Fruit fly (Drosophila melanogaster): ENCODE results near the gene CG18281.

Gene CG18281

dm6 chr3L:20464677-20465076, 35.0 kb upstream of the CG18281 start, which contains the start of gene atk:
atk (minus strand) TSS chr3L:20464862.
- no peak for TF ChIP-seq dsf (GFP tag; optimal IDR thresholded peaks at IDR 0.05; ENCODE audit: borderline replicate concordance)
- TF ChIP-seq Hnf4 (GFP tag; optimal IDR thresholded peaks at IDR 0.05) = no peak
- TF ChIP-seq Sp1 (GFP tag; optimal IDR thresholded peaks at IDR 0.05) = no peak
- no peak for TF ChIP-seq CrebA (GFP tag; optimal IDR thresholded peaks at IDR 0.05; ENCODE audit: borderline replicate concordance)
- TF ChIP-seq Jra (GFP tag; optimal IDR thresholded peaks at IDR 0.05) = no peak
- no peak for TF ChIP-seq fru (GFP tag; optimal IDR thresholded peaks at IDR 0.05)
- no peak for TF ChIP-seq N (GFP tag; optimal IDR thresholded peaks at IDR 0.05)
- no peak for TF ChIP-seq pan (optimal IDR thresholded peaks at IDR 0.05)
- TF ChIP-seq lola (GFP tag; optimal IDR thresholded peaks at IDR 0.05) = no peak
- no peak for TF ChIP-seq GATAd (GFP tag; optimal IDR thresholded peaks at IDR 0.05)
- TF ChIP-seq Rel (GFP tag; optimal IDR thresholded peaks at IDR 0.05) = no peak
- TF ChIP-seq Rel (tag; optimal IDR thresholded peaks at IDR 0.05) = no peak
- no peak for TF ChIP-seq usp (GFP tag; optimal IDR thresholded peaks at IDR 0.05)
- no peak for TF ChIP-seq woc (GFP tag; optimal IDR thresholded peaks at IDR 0.05)
- no peak for TF ChIP-seq rgr (GFP tag; optimal IDR thresholded peaks at IDR 0.05)
- no peak for TF ChIP-seq Dfd (GFP tag; optimal IDR thresholded peaks at IDR 0.05)
- no peak for TF ChIP-seq psq (GFP tag; optimal IDR thresholded peaks at IDR 0.05)
- TF ChIP-seq dl (GFP tag; optimal IDR thresholded peaks at IDR 0.05; ENCODE audit: insufficient read depth in 1 of 2, partially characterized antibody in 2 of 2) = no peak

- no peak for TF ChIP-seq Vsx2 (GFP tag; optimal IDR thresholded peaks at IDR 0.05; ENCODE audit: partially characterized antibody)
These were observed 33.7 kb upstream of the CG18281 start, which contains the start of gene CG42764 for dm6 chr3L:20465941-20466340. CG42764 (minus strand) TSS chr3L:20466041.

dm6 chr3L:20466599-20466998, 33.0 kb upstream of the CG18281 start, which contains the start of gene Tdh:
Tdh (plus strand) TSS chr3L:20466944.
- TF ChIP-seq br (GFP tag; optimal IDR thresholded peaks at IDR 0.05) (no peak), Mio (GFP tag; optimal IDR thresholded peaks at IDR 0.05) (no peak), CG32264 (GFP tag; optimal IDR thresholded peaks at IDR 0.05) (no peak), brk (GFP tag; optimal IDR thresholded peaks at IDR 0.05) (no peak), sage (GFP tag; optimal IDR thresholded peaks at IDR 0.05) (no peak), pan (optimal IDR thresholded peaks at IDR 0.05) (no peak), N (GFP tag; optimal IDR thresholded peaks at IDR 0.05) (no peak), foxo (GFP tag; optimal IDR thresholded peaks at IDR 0.05) (no peak), Myc (optimal IDR thresholded peaks at IDR 0.05) (no peak), Abd-B (GFP tag; optimal IDR thresholded peaks at IDR 0.05) (no peak), lola (GFP tag; optimal IDR thresholded peaks at IDR 0.05) (no peak), sv (GFP tag; optimal IDR thresholded peaks at IDR 0.05) (no peak), Hr78 (GFP tag; optimal IDR thresholded peaks at IDR 0.05) (no peak), rgr (GFP tag; optimal IDR thresholded peaks at IDR 0.05) (no peak)

dm6 chr3L:20467433-20467832, 32.2 kb upstream of the CG18281 start:
- no peak for TF ChIP-seq HLH106 (tag; optimal IDR thresholded peaks at IDR 0.05)
- TF ChIP-seq Jra (GFP tag; optimal IDR thresholded peaks at IDR 0.05) = no peak
- TF ChIP-seq fru (GFP tag; optimal IDR thresholded peaks at IDR 0.05) = no peak
- no peak for TF ChIP-seq CrebA (GFP tag; optimal IDR thresholded peaks at IDR 0.05; ENCODE audit: borderline replicate concordance)
- no peak for TF ChIP-seq GATAd (GFP tag; optimal IDR thresholded peaks at IDR 0.05)
- no peak for TF ChIP-seq h (GFP tag; optimal IDR thresholded peaks at IDR 0.05)
- no peak for TF ChIP-seq lola (GFP tag; optimal IDR thresholded peaks at IDR 0.05)
- no peak for TF ChIP-seq dl (GFP tag; optimal IDR thresholded peaks at IDR 0.05; ENCODE audit: insufficient read depth in 1 of 2, partially characterized antibody in 2 of 2)
- no peak for TF ChIP-seq tai (GFP tag; optimal IDR thresholded peaks at IDR 0.05)
- no peak for TF ChIP-seq usp (GFP tag; optimal IDR thresholded peaks at IDR 0.05)
- no peak for TF ChIP-seq ey (GFP tag; optimal IDR thresholded peaks at IDR 0.05)
- TF ChIP-seq dmrt93B (GFP tag; optimal IDR thresholded peaks at IDR 0.05) = no peak

dm6 chr3L:20470991-20471498, 28.6 kb upstream of the CG18281 start:
- TF ChIP-seq ey (GFP tag; optimal IDR thresholded peaks at IDR 0.05) (no peak), Hr83 (GFP tag; optimal IDR thresholded peaks at IDR 0.05; ENCODE audit: poor library complexity, severe bottlenecking) (no peak), jim (GFP tag; optimal IDR thresholded peaks at IDR 0.05) (no peak), Myc (optimal IDR thresholded peaks at IDR 0.05) (no peak), rgr (GFP tag; optimal IDR thresholded peaks at IDR 0.05) (no peak), Mio (GFP tag; optimal IDR thresholded peaks at IDR 0.05) (no peak), GATAd (GFP tag; optimal IDR thresholded peaks at IDR 0.05) (no peak), lola (GFP tag; optimal IDR thresholded peaks at IDR 0.05) (no peak), usp (GFP tag; optimal IDR thresholded peaks at IDR 0.05) (no peak), Dif (GFP tag; optimal IDR thresholded peaks at IDR 0.05; ENCODE audit: partially characterized antibody) (no peak), CG32264 (GFP tag; optimal IDR thresholded peaks at IDR 0.05) (no peak), Vsx2 (GFP tag; optimal IDR thresholded peaks at IDR 0.05; ENCODE audit: partially characterized antibody) (no peak)
